Worm (Caenorhabditis elegans): Measurements from ENCODE around the gene daf-28.

- no peak for TF ChIP-seq unc-42 (tag; optimal IDR thresholded peaks at IDR 0.05)
- TF ChIP-seq nhr-11 (tag; optimal IDR thresholded peaks at IDR 0.05), result no peak
- TF ChIP-seq dve-1 (tag; optimal IDR thresholded peaks at IDR 0.05), result no peak
- TF ChIP-seq pag-3 (tag; optimal IDR thresholded peaks at IDR 0.05; ENCODE audit: borderline replicate concordance), result no peak
- no peak for TF ChIP-seq fkh-10 (GFP tag; optimal IDR thresholded peaks at IDR 0.05)
- TF ChIP-seq hlh-8 (tag; optimal IDR thresholded peaks at IDR 0.05), result no peak
- TF ChIP-seq Y22D7AL.16 (tag; optimal IDR thresholded peaks at IDR 0.05), result no peak
- TF ChIP-seq ahr-1 (tag; optimal IDR thresholded peaks at IDR 0.05), result no peak
- no peak for TF ChIP-seq sdc-2 (tag; optimal IDR thresholded peaks at IDR 0.05)
- TF ChIP-seq pqm-1 (tag; optimal IDR thresholded peaks at IDR 0.05), result no peak
- no peak for TF ChIP-seq ama-1 (optimal IDR thresholded peaks at IDR 0.05)
- TF ChIP-seq unc-55 (GFP tag; optimal IDR thresholded peaks at IDR 0.05), result no peak
- TF ChIP-seq syd-9 (tag; optimal IDR thresholded peaks at IDR 0.05), result no peak
- TF ChIP-seq zip-5 (tag; optimal IDR thresholded peaks at IDR 0.05), result no peak
These were observed 43.3 kb upstream of the daf-28 start, which contains the start of gene M162.15 for ce11 chrV:19771660-19772059.
